Worm (Caenorhabditis elegans) whole organism, mixed stage, embryonic: ENCODE measurements around the gene F47D2.11.
"Not testable (repeated sequence)": the region's sequence is repeated elsewhere in the genome, so short reads cannot be mapped to it uniquely, and the experiment has no call there.

ENCODE experiments used
- bed-3 ChIP-seq: fragments of 200-800 bp; sonication (Bioruptor generic); optimal IDR thresholded peaks from 3 replicates; lab custom pipeline; 2018; ENCODE audit warnings: mild to moderate bottlenecking, missing genetic modification characterization, moderate library complexity, missing compliant biosample characterization
- ceh-39 ChIP-seq: fragments of 150-350 bp; optimal IDR thresholded peaks from 2 replicates; lab custom pipeline; 2014; ENCODE audit warnings: missing biosample characterization, missing genetic modification characterization
- flh-1 ChIP-seq: fragments of 200-800 bp; sonication (Bioruptor generic); optimal IDR thresholded peaks from 2 replicates; lab custom pipeline; 2018; ENCODE audit warnings: mild to moderate bottlenecking, missing genetic modification characterization, moderate library complexity, missing compliant biosample characterization
- ham-2 ChIP-seq: fragments of 200-800 bp; sonication (Bioruptor generic); optimal IDR thresholded peaks from 2 replicates; lab custom pipeline; 2018; ENCODE audit warnings: mild to moderate bottlenecking, missing genetic modification characterization, missing compliant biosample characterization
- hlh-1 ChIP-seq: fragments of 150-350 bp; optimal IDR thresholded peaks from 2 replicates; lab custom pipeline; 2014; ENCODE audit warnings: missing biosample characterization, missing genetic modification reagents, missing genetic modification characterization
- lin-13 ChIP-seq: fragments of 150-350 bp; optimal IDR thresholded peaks from 2 replicates; lab custom pipeline; 2014; ENCODE audit warnings: missing biosample characterization, missing genetic modification characterization
- lin-32 ChIP-seq: fragments of 200-800 bp; sonication (Bioruptor generic); optimal IDR thresholded peaks from 2 replicates; lab custom pipeline; 2018; ENCODE audit warnings: mild to moderate bottlenecking, missing genetic modification characterization, missing compliant biosample characterization
- lsy-2 ChIP-seq: fragments of 150-350 bp; optimal IDR thresholded peaks from 2 replicates; lab custom pipeline; 2014; ENCODE audit warnings: missing biosample characterization, missing genetic modification characterization
- mab-5 ChIP-seq: fragments of 150-350 bp; optimal IDR thresholded peaks from 2 replicates; lab custom pipeline; 2014; ENCODE audit warnings: missing biosample characterization, missing genetic modification characterization
- mls-2 ChIP-seq: sonication (generic microtip); optimal IDR thresholded peaks from 2 replicates; lab custom pipeline; 2016; ENCODE audit warnings: mild to moderate bottlenecking, missing genetic modification characterization, moderate library complexity, missing compliant biosample characterization
- nhr-2 ChIP-seq: fragments of 150-350 bp; optimal IDR thresholded peaks from 2 replicates; lab custom pipeline; 2014; ENCODE audit warnings: missing biosample characterization, missing genetic modification characterization
- nhr-237 ChIP-seq: fragments of 150-350 bp; optimal IDR thresholded peaks from 2 replicates; lab custom pipeline; 2014; ENCODE audit warnings: missing biosample characterization, missing genetic modification characterization
- nhr-28 ChIP-seq: fragments of 150-350 bp; optimal IDR thresholded peaks from 2 replicates; lab custom pipeline; 2014; ENCODE audit warnings: missing biosample characterization, missing genetic modification characterization
- pha-4 ChIP-seq: fragments of 150-350 bp; optimal IDR thresholded peaks from 2 replicates; lab custom pipeline; 2018; ENCODE audit warnings: missing biosample characterization, missing genetic modification reagents, missing genetic modification characterization
- snpc-4 ChIP-seq: fragments of 150-350 bp; optimal IDR thresholded peaks from 2 replicates; lab custom pipeline; 2014; ENCODE audit warnings: missing biosample characterization, missing genetic modification characterization
- sptf-1 ChIP-seq: sonication (generic microtip); optimal IDR thresholded peaks from 2 replicates; lab custom pipeline; 2017; ENCODE audit warnings: mild to moderate bottlenecking, missing genetic modification characterization, moderate library complexity, missing compliant biosample characterization
- tbx-8 ChIP-seq: fragments of 200-800 bp; sonication (Bioruptor generic); optimal IDR thresholded peaks from 2 replicates; lab custom pipeline; 2018; ENCODE audit warnings: mild to moderate bottlenecking, missing genetic modification characterization, moderate library complexity, missing compliant biosample characterization
- unc-120 ChIP-seq: sonication (generic microtip); optimal IDR thresholded peaks from 2 replicates; lab custom pipeline; 2017; ENCODE audit warnings: missing genetic modification characterization, missing compliant biosample characterization; ENCODE audit not compliant: poor library complexity, severe bottlenecking
- unc-39 ChIP-seq: fragments of 150-350 bp; optimal IDR thresholded peaks from 2 replicates; lab custom pipeline; 2014; ENCODE audit warnings: missing biosample characterization, missing genetic modification characterization
- unc-62 ChIP-seq: fragments of 150-350 bp; optimal IDR thresholded peaks from 2 replicates; lab custom pipeline; 2014; ENCODE audit warnings: missing biosample characterization, missing genetic modification reagents, missing genetic modification characterization
- zip-8 ChIP-seq: fragments of 150-350 bp; optimal IDR thresholded peaks from 2 replicates; lab custom pipeline; 2014; ENCODE audit warnings: missing biosample characterization, missing genetic modification characterization
- ztf-11 ChIP-seq: fragments of 150-350 bp; optimal IDR thresholded peaks from 2 replicates; lab custom pipeline; 2014; ENCODE audit warnings: missing biosample characterization, missing genetic modification characterization

The F47D2.11 gene

DNA sequence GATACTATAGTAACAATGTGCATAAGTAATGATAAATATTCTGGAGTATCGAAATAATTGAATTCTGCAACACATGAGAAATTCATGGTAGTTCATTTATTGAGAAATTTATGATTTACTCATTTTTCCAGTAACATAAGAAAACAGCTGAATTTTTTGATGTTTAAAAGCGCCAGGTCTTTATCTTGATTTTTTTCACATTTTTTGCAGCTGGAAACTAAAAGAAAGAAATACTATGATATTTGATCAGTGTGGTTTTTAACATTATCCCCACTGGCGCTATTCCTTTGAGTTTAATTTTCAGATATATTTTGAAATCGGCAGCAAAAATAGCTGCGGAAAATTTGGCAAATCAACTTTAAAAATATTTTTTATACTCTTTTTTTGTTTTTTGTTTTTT lies 2.4 kb downstream of the F47D2.11 start, which contains the start of gene srh-194:
Gene srh-194, minus strand, starts transcription at position 101 of the 400 bp plus-strand sequence.
- TF ChIP-seq pha-4 (tag; lab: Kevin White, UChicago); mab-5; tbx-8 (GFP tag; lab: Kevin White, UChicago): not testable (repeated sequence)

DNA sequence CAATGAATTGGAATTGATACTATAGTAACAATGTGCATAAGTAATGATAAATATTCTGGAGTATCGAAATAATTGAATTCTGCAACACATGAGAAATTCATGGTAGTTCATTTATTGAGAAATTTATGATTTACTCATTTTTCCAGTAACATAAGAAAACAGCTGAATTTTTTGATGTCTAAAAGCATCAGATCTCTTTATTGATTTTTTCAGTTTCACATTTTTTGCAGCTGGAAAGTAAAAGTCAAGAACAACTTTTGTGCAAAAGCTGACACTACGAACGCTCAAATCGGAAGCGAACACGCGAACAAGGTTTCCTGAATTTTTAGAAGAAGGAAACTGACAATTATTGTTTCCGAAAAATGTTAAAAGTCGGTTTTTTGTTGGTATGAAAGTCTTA lies 5.7 kb downstream of the F47D2.11 start, which contains the start of gene srh-193:
Gene srh-193, minus strand, starts transcription at position 101 of the 400 bp plus-strand sequence.
- TF ChIP-seq nhr-28 (tag; lab: Kevin White, UChicago); unc-62 (GFP tag; lab: Kevin White, UChicago); mls-2 (tag; lab: Kevin White, UChicago): not testable (repeated sequence)

DNA sequence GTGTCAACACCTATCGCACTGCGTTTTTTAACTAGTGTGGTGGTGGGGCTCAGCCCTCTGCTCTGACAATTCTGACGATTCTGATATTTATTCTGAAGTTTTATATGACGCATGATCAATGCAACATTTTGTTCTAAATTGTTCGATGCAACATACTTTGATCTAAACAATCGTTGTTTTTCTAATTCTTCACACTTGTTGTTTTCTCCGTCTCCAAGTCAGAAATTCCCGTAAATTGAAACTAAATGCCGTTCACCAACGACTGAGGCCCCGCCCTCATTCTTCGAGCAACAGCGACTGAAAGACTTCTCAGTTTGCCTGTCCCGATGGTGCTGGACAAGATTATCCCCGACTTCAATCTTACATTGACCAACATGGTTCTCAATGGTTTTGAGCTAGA lies 11.1 kb downstream of the F47D2.11 start, which contains the start of gene srt-19:
Gene srt-19, plus strand, starts transcription at position 301 of the 400 bp plus-strand sequence.
- TF ChIP-seq unc-120, ceh-39, nhr-28 (tag; lab: Kevin White, UChicago): not testable (repeated sequence)
- TF ChIP-seq, all 35 proteins: peak for 0; not testable (repeated sequence) for 35

DNA sequence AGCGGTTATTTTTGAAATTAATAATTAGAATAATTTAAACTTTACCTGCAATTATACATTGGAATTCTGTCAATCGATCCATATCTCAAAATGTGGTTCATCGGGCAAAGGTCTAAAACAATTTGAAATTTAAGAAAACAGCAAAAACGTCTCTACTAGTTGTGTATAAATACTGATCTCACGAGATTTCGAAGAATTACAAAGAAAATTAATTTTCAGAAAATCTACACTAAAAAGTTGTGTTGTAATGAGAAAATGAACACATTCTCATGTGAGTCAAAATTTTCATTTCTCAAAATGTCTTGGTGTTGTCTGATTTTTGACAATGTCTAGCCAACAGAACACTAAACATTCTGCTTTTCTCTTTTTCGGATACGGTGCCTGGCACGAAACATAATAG lies 14.1 kb downstream of the F47D2.11 start, which contains the start of gene srt-37:
Gene srt-37, minus strand, starts transcription at position 101 of the 400 bp plus-strand sequence.
- TF ChIP-seq unc-39; zip-8 (tag; lab: Kevin White, UChicago); ham-2 (GFP tag; lab: Kevin White, UChicago): not testable (repeated sequence)

DNA sequence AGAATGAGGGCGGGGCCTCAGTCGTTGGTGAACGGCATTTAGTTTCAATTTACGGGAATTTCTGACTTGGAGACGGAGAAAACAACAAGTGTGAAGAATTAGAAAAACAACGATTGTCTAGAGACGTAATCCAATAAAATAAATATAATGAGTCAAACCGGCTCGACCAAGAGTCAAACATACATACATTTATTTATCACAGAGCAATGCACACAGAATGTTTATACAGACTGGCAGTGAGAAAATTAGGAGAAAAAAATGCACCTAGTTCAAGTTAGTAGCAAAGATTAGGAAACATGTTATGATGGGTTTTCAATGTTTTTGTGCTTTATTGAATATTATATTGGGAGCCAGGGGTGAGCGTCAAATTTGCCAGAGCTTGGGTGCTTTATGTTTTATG lies 17.1 kb downstream of the F47D2.11 start, which contains the start of gene srt-20:
Gene srt-20, minus strand, starts transcription at position 101 of the 400 bp plus-strand sequence.
- TF ChIP-seq flh-1 (GFP tag; lab: Kevin White, UChicago); ztf-11 (tag; lab: Kevin White, UChicago); unc-120 (tag; lab: Kevin White, UChicago): not testable (repeated sequence)
- TF ChIP-seq, all 35 proteins: peak for 0; not testable (repeated sequence) for 35

DNA sequence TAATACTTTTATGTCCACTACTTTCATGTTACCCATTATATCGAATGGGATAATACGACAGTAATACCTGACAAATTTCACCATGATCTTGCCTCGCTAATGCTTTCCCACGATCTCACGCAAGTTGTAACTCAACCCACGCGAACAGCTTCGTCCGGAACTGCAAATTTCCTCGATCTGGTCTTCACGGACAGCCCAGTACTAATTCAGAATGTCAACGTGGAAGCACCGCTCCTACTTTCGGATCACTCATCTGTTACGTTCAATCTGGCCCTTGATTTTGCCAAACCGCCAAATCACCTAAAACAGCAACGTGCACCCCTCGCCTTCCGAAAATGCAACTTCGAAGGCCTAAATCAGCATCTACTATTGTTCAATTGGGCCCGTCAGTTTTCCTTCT lies 22.4 kb downstream of the F47D2.11 start:
- no peak for TF ChIP-seq lin-13
- TF ChIP-seq nhr-237 (tag; lab: Kevin White, UChicago) = no peak
- no peak for TF ChIP-seq ham-2 (GFP tag; lab: Kevin White, UChicago)
- no peak for TF ChIP-seq hlh-1 (tag; lab: Kevin White, UChicago)
- no peak for TF ChIP-seq zip-8 (tag; lab: Kevin White, UChicago)
- TF ChIP-seq nhr-28 (tag; lab: Kevin White, UChicago) = no peak
- TF ChIP-seq pha-4 (tag; lab: Kevin White, UChicago) = no peak
- TF ChIP-seq bed-3 (GFP tag; lab: Kevin White, UChicago) = no peak
- no peak for TF ChIP-seq sptf-1 (tag; lab: Kevin White, UChicago)
- no peak for TF ChIP-seq unc-62 (GFP tag; lab: Kevin White, UChicago)
- TF ChIP-seq lin-32 (GFP tag; lab: Kevin White, UChicago) = no peak
- TF ChIP-seq ceh-39 (tag; lab: Kevin White, UChicago) = no peak
- TF ChIP-seq tbx-8 (GFP tag; lab: Kevin White, UChicago) = no peak
- no peak for TF ChIP-seq ztf-11 (tag; lab: Kevin White, UChicago)

DNA sequence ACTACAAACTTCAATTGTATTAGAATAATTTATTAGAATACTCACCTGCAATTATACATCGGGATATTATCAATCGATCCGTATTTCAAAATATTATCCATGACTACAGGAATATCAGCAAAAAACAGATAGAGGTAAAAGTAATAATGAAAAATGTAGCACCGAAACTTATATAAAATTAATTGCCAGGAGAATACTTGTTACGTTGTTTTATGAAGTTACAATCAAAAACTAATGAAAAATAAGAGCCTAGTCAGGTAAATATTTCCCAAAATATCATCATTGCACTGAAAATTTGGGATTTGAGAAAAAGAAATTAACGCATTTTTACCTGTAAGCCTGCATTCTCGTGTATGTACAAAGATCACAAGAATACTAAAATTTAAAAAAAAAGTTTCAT lies 24.6 kb downstream of the F47D2.11 start, which contains the start of gene srt-38:
Gene srt-38, minus strand, starts transcription at position 101 of the 400 bp plus-strand sequence.
- not testable (repeated sequence) for TF ChIP-seq tbx-8 (GFP tag; lab: Kevin White, UChicago); pha-4 (tag; lab: Kevin White, UChicago); nhr-2 (tag; lab: Kevin White, UChicago)
- TF ChIP-seq, all 35 proteins: peak for 0; not testable (repeated sequence) for 35

DNA sequence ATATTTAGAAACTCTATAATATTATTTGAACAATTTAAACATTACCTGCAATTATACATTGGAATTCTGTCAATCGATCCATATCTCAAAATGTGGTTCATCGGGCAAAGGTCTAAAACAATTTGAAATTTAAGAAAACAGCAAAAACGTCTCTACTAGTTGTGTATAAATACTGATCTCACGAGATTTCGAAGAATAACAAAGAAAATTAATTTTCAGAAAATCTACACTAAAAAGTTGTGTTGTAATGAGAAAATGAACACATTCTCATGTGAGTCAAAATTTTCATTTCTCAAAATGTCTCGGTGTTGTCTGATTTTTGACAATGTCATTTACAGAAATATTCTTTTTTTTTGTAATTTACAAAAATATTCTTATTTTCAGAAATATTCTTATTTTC lies 27.6 kb downstream of the F47D2.11 start, which contains the start of gene srt-36:
Gene srt-36, minus strand, starts transcription at position 101 of the 400 bp plus-strand sequence.
- TF ChIP-seq lsy-2 (tag; lab: Kevin White, UChicago); snpc-4 (tag; lab: Kevin White, UChicago); lin-13: not testable (repeated sequence)
